Worm (Caenorhabditis elegans) whole organism, late embryonic: ENCODE results near the gene bath-31.

Experiments
- C08G9.2 ChIP-seq: sonication (generic microtip); optimal IDR thresholded peaks from 2 replicates; lab custom pipeline; 2016; ENCODE audit warnings: mild to moderate bottlenecking, missing genetic modification characterization, moderate library complexity, missing compliant biosample characterization
- F13H6.1 ChIP-seq: sonication (generic microtip); optimal IDR thresholded peaks from 2 replicates; lab custom pipeline; 2016; ENCODE audit warnings: missing genetic modification characterization, missing compliant biosample characterization
- T23F11.4 ChIP-seq: fragments of 200-800 bp; sonication (Bioruptor generic); optimal IDR thresholded peaks from 2 replicates; lab custom pipeline; 2018; ENCODE audit warnings: mild to moderate bottlenecking, missing genetic modification characterization, missing compliant biosample characterization
- ama-1 ChIP-seq: fragments of 150-350 bp; optimal IDR thresholded peaks from 2 replicates; lab custom pipeline; 2014
- ceh-14 ChIP-seq: sonication (generic microtip); optimal IDR thresholded peaks from 2 replicates; lab custom pipeline; 2016; ENCODE audit warnings: missing genotype, missing genetic modification characterization, missing compliant biosample characterization
- ceh-19 ChIP-seq: fragments of 200-800 bp; sonication (Bioruptor generic); optimal IDR thresholded peaks from 2 replicates; lab custom pipeline; 2018; ENCODE audit warnings: mild to moderate bottlenecking, missing genetic modification characterization, missing compliant biosample characterization
- ceh-2 ChIP-seq: sonication (generic microtip); optimal IDR thresholded peaks from 2 replicates; lab custom pipeline; 2016; ENCODE audit warnings: missing genotype, missing genetic modification characterization, missing compliant biosample characterization
- ceh-22 ChIP-seq: sonication (generic microtip); optimal IDR thresholded peaks from 2 replicates; lab custom pipeline; 2017; ENCODE audit warnings: missing biosample characterization, missing genetic modification characterization
- ceh-24 ChIP-seq: sonication (generic microtip); optimal IDR thresholded peaks from 2 replicates; lab custom pipeline; 2016; ENCODE audit warnings: mild to moderate bottlenecking, missing genetic modification characterization, missing compliant biosample characterization
- ceh-30 ChIP-seq: fragments of 150-350 bp; optimal IDR thresholded peaks from 2 replicates; lab custom pipeline; 2014; ENCODE audit warnings: missing biosample characterization, missing genetic modification characterization
- ceh-31 ChIP-seq: sonication (generic microtip); optimal IDR thresholded peaks from 2 replicates; lab custom pipeline; 2016; ENCODE audit warnings: missing genetic modification characterization, missing compliant biosample characterization
- ceh-48 ChIP-seq: sonication (generic microtip); optimal IDR thresholded peaks from 2 replicates; lab custom pipeline; 2016; ENCODE audit warnings: missing genetic modification characterization, inconsistent platforms, missing compliant biosample characterization
- ceh-6 ChIP-seq: fragments of 200-800 bp; sonication (Bioruptor generic); optimal IDR thresholded peaks from 2 replicates; lab custom pipeline; 2018; ENCODE audit warnings: mild to moderate bottlenecking, missing genetic modification characterization, missing compliant biosample characterization
- ceh-9 ChIP-seq: sonication (generic microtip); optimal IDR thresholded peaks from 2 replicates; lab custom pipeline; 2016; ENCODE audit warnings: mild to moderate bottlenecking, missing genetic modification characterization, inconsistent platforms, missing compliant biosample characterization
- che-1 ChIP-seq: sonication (generic microtip); optimal IDR thresholded peaks from 2 replicates; lab custom pipeline; 2016; ENCODE audit warnings: mild to moderate bottlenecking, missing genetic modification characterization, missing compliant biosample characterization
- dmd-4 ChIP-seq: sonication (generic microtip); optimal IDR thresholded peaks from 2 replicates; lab custom pipeline; 2016; ENCODE audit warnings: borderline replicate concordance, missing genetic modification characterization, missing compliant biosample characterization
- dve-1 ChIP-seq: sonication (generic microtip); optimal IDR thresholded peaks from 2 replicates; lab custom pipeline; 2017; ENCODE audit warnings: antibody characterized with exemption, mild to moderate bottlenecking, missing genetic modification characterization, missing compliant biosample characterization
- elt-4 ChIP-seq: sonication (generic microtip); optimal IDR thresholded peaks from 2 replicates; lab custom pipeline; 2016; ENCODE audit warnings: missing genetic modification characterization, missing compliant biosample characterization
- eyg-1 ChIP-seq: sonication (generic microtip); optimal IDR thresholded peaks from 2 replicates; lab custom pipeline; 2016; ENCODE audit warnings: missing genotype, missing genetic modification characterization, missing compliant biosample characterization
- gmeb-2 ChIP-seq: sonication (generic microtip); optimal IDR thresholded peaks from 2 replicates; lab custom pipeline; 2016; ENCODE audit warnings: missing genetic modification characterization, inconsistent platforms, missing compliant biosample characterization
- hlh-13 ChIP-seq: fragments of 200-800 bp; sonication (Bioruptor generic); optimal IDR thresholded peaks from 2 replicates; lab custom pipeline; 2018; ENCODE audit warnings: mild to moderate bottlenecking, missing genetic modification characterization, missing compliant biosample characterization
- hlh-15 ChIP-seq: sonication (generic microtip); optimal IDR thresholded peaks from 2 replicates; lab custom pipeline; 2016; ENCODE audit warnings: missing genetic modification characterization, missing compliant biosample characterization
- hlh-6 ChIP-seq: sonication (generic microtip); optimal IDR thresholded peaks from 2 replicates; lab custom pipeline; 2016; ENCODE audit warnings: missing genotype, missing genetic modification characterization, missing compliant biosample characterization
- hlh-8 ChIP-seq: sonication (generic microtip); optimal IDR thresholded peaks from 2 replicates; lab custom pipeline; 2016; ENCODE audit warnings: missing genotype, missing genetic modification characterization, missing compliant biosample characterization
- lim-6 ChIP-seq: sonication (generic microtip); optimal IDR thresholded peaks from 2 replicates; lab custom pipeline; 2016; ENCODE audit warnings: missing genetic modification characterization, missing compliant biosample characterization
- lin-11 ChIP-seq: fragments of 200-800 bp; sonication (Bioruptor generic); optimal IDR thresholded peaks from 2 replicates; lab custom pipeline; 2018; ENCODE audit warnings: mild to moderate bottlenecking, missing genetic modification characterization, missing compliant biosample characterization
- madf-2 ChIP-seq: sonication (generic microtip); optimal IDR thresholded peaks from 2 replicates; lab custom pipeline; 2017; ENCODE audit warnings: missing genetic modification characterization, missing compliant biosample characterization
- mec-3 ChIP-seq: sonication (generic microtip); optimal IDR thresholded peaks from 2 replicates; lab custom pipeline; 2016; ENCODE audit warnings: borderline replicate concordance, missing genetic modification characterization, missing compliant biosample characterization
- npax-4 ChIP-seq: sonication (generic microtip); optimal IDR thresholded peaks from 2 replicates; lab custom pipeline; 2016; ENCODE audit warnings: missing genetic modification characterization, missing compliant biosample characterization
- pat-9 ChIP-seq: fragments of 200-800 bp; sonication (Bioruptor generic); optimal IDR thresholded peaks from 2 replicates; lab custom pipeline; 2018; ENCODE audit warnings: mild to moderate bottlenecking, missing genetic modification characterization, moderate library complexity, missing compliant biosample characterization
- pha-2 ChIP-seq: sonication (generic microtip); optimal IDR thresholded peaks from 2 replicates; lab custom pipeline; 2017; ENCODE audit warnings: mild to moderate bottlenecking, missing genetic modification characterization, missing compliant biosample characterization
- pros-1 ChIP-seq: fragments of 150-350 bp; optimal IDR thresholded peaks from 2 replicates; lab custom pipeline; 2014; ENCODE audit warnings: missing biosample characterization, missing genetic modification reagents, missing genetic modification characterization
- sox-2 ChIP-seq: fragments of 200-800 bp; sonication (Bioruptor generic); IDR thresholded peaks from 2 replicates; pipeline ENCODE4 v1.3.6; 2022; ENCODE audit warnings: missing genetic modification reagents, missing genetic modification characterization, missing compliant biosample characterization
- tbx-2 ChIP-seq: sonication (generic microtip); optimal IDR thresholded peaks from 2 replicates; lab custom pipeline; 2016; ENCODE audit warnings: missing genetic modification characterization, missing compliant biosample characterization
- ttx-3 ChIP-seq: sonication (generic microtip); optimal IDR thresholded peaks from 2 replicates; lab custom pipeline; 2016; ENCODE audit warnings: missing genetic modification reagents, missing genetic modification characterization, missing compliant biosample characterization
- unc-3 ChIP-seq, 2 experiments: fragments of 200-800 bp in 1 of 2; sonication (Bioruptor generic) in 1 of 2; sonication (generic microtip) in 1 of 2; conservative IDR thresholded peaks in 1 of 2; optimal IDR thresholded peaks in 1 of 2; 2 replicates each; pipeline versions ENCODE4 v1.3.6 to Lab custom; 2016 to 2022; ENCODE audit warnings: missing compliant biosample characterization in 2 of 2, missing genetic modification characterization in 2 of 2, missing genetic modification reagents in 1 of 2
- zip-5 ChIP-seq: sonication (generic microtip); optimal IDR thresholded peaks from 2 replicates; lab custom pipeline; 2016; ENCODE audit warnings: missing genetic modification characterization, missing compliant biosample characterization
- ztf-16 ChIP-seq: sonication (generic microtip); optimal IDR thresholded peaks from 2 replicates; lab custom pipeline; 2017; ENCODE audit warnings: missing genetic modification characterization, missing compliant biosample characterization

The bath-31 gene

ce11 chrII:3699591-3699990, 32.2 kb upstream of the bath-31 start, which contains the start of gene srx-104:
TSS of gene srx-104 (minus strand) at chrII:3699691.
- TF ChIP-seq dve-1 (tag; lab: Kevin White, UChicago): no peak
- no peak for TF ChIP-seq hlh-6 (tag; lab: Kevin White, UChicago)
- no peak for TF ChIP-seq ttx-3 (tag; lab: Kevin White, UChicago)
- TF ChIP-seq hlh-15 (tag; lab: Kevin White, UChicago): no peak
- no peak for TF ChIP-seq madf-2 (tag; lab: Kevin White, UChicago)
- TF ChIP-seq T23F11.4 (GFP tag; lab: Kevin White, UChicago): no peak
- no peak for TF ChIP-seq ceh-31 (tag; lab: Kevin White, UChicago)
- TF ChIP-seq dmd-4 (tag; lab: Kevin White, UChicago): no peak
- TF ChIP-seq ceh-14 (tag; lab: Kevin White, UChicago): no peak
- TF ChIP-seq gmeb-2 (tag; lab: Kevin White, UChicago): no peak
- TF ChIP-seq ztf-16 (tag; lab: Kevin White, UChicago): no peak
- no peak for TF ChIP-seq ceh-24 (tag; lab: Kevin White, UChicago)
- no peak for TF ChIP-seq ceh-48 (tag; lab: Kevin White, UChicago)
- no peak for TF ChIP-seq ceh-19
- no peak for TF ChIP-seq elt-4 (tag; lab: Kevin White, UChicago)
- no peak for TF ChIP-seq ceh-9

- TF ChIP-seq C08G9.2: no peak
- no peak for TF ChIP-seq pha-2 (tag; lab: Kevin White, UChicago)
- TF ChIP-seq hlh-8 (tag; lab: Kevin White, UChicago): no peak
- no peak for TF ChIP-seq ceh-9
- TF ChIP-seq hlh-13 (GFP tag; lab: Kevin White, UChicago): no peak
- TF ChIP-seq pros-1 (tag; lab: Kevin White, UChicago): no peak
- no peak for TF ChIP-seq gmeb-2 (tag; lab: Kevin White, UChicago)
- no peak for TF ChIP-seq che-1 (tag; lab: Kevin White, UChicago)
- no peak for TF ChIP-seq eyg-1
- no peak for TF ChIP-seq T23F11.4 (GFP tag; lab: Kevin White, UChicago)
- TF ChIP-seq ceh-48 (tag; lab: Kevin White, UChicago): no peak
- no peak for TF ChIP-seq ceh-2 (tag; lab: Kevin White, UChicago)
- TF ChIP-seq ceh-30 (tag; lab: Kevin White, UChicago): no peak
- no peak for TF ChIP-seq sox-2 (GFP tag; lab: Robert Waterston, UW)
- no peak for TF ChIP-seq hlh-6 (tag; lab: Kevin White, UChicago)
- no peak for TF ChIP-seq tbx-2
- no peak for TF ChIP-seq ceh-6
- no peak for TF ChIP-seq npax-4 (tag; lab: Kevin White, UChicago)
- TF ChIP-seq lim-6 (tag; lab: Kevin White, UChicago): no peak
- no peak for TF ChIP-seq ceh-24 (tag; lab: Kevin White, UChicago)
Observed at ce11 chrII:3701305-3701704, 30.5 kb upstream of the bath-31 start, which contains the start of gene srx-105. TSS of gene srx-105 (minus strand) at chrII:3701405.

ce11 chrII:3705320-3705719, 26.5 kb upstream of the bath-31 start, which contains the start of gene srx-108:
TSS of gene srx-108 (plus strand) at chrII:3705620.
- TF ChIP-seq pat-9 (tag; lab: Kevin White, UChicago): no peak
- no peak for TF ChIP-seq ceh-22 (tag; lab: Kevin White, UChicago)
- TF ChIP-seq dve-1 (tag; lab: Kevin White, UChicago): no peak
- no peak for TF ChIP-seq unc-3 (GFP tag; conservative IDR thresholded peaks at IDR 0.05; lab: Robert Waterston, UW)
- TF ChIP-seq unc-3 (tag; optimal IDR thresholded peaks at IDR 0.05; lab: Kevin White, UChicago): no peak
- TF ChIP-seq F13H6.1: no peak
- TF ChIP-seq mec-3: no peak
- TF ChIP-seq che-1 (tag; lab: Kevin White, UChicago): no peak
- no peak for TF ChIP-seq ceh-19
- no peak for TF ChIP-seq gmeb-2 (tag; lab: Kevin White, UChicago)
- TF ChIP-seq hlh-6 (tag; lab: Kevin White, UChicago): no peak
- TF ChIP-seq ceh-6: no peak
- no peak for TF ChIP-seq hlh-13 (GFP tag; lab: Kevin White, UChicago)
- TF ChIP-seq elt-4 (tag; lab: Kevin White, UChicago): no peak

- TF ChIP-seq lin-11 (tag; lab: Kevin White, UChicago): no peak
- no peak for TF ChIP-seq zip-5 (tag; lab: Kevin White, UChicago)
- TF ChIP-seq ama-1: no peak
- no peak for TF ChIP-seq elt-4 (tag; lab: Kevin White, UChicago)
- TF ChIP-seq eyg-1: no peak
Observed at ce11 chrII:3709255-3709654, 22.5 kb upstream of the bath-31 start, which contains the start of gene srx-110. TSS of gene srx-110 (plus strand) at chrII:3709555.
